Fruit fly (Drosophila melanogaster): ENCODE measurements around the gene alph.

alph gene

DNA sequence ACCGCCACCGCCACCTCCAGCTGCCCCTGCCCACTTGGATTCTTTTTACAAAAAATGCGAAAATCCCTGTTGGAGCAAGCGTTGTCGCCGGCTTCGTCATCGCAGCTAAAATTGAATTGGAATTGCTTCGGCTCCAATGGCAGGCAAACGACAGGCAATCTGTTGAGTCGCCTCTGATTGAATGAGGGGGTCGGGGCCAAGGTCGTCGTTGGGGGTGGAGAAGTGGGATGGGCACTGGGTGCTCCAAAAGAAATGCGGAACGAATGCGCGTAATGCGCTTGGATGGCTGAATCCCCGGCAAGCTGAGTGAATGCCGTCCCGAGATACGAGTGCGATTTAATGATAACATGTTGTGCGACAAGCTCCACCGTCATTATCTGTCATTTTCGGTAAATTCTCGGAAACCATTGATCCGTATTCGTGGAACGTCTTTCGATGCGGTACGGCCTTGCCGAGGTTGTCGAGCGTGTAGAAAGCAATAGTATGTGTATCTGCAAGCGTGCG is 26.1 kb downstream of the alph start:
- no peak for TF ChIP-seq sv (GFP tag; optimal IDR thresholded peaks at IDR 0.05)
- TF ChIP-seq Dif (GFP tag; optimal IDR thresholded peaks at IDR 0.05; ENCODE audit: partially characterized antibody), result no peak
- TF ChIP-seq brk (GFP tag; optimal IDR thresholded peaks at IDR 0.05), result no peak
- TF ChIP-seq Rel (GFP tag; optimal IDR thresholded peaks at IDR 0.05), result no peak
- peak; percentile 66 for TF ChIP-seq Rel (tag; optimal IDR thresholded peaks at IDR 0.05)

DNA sequence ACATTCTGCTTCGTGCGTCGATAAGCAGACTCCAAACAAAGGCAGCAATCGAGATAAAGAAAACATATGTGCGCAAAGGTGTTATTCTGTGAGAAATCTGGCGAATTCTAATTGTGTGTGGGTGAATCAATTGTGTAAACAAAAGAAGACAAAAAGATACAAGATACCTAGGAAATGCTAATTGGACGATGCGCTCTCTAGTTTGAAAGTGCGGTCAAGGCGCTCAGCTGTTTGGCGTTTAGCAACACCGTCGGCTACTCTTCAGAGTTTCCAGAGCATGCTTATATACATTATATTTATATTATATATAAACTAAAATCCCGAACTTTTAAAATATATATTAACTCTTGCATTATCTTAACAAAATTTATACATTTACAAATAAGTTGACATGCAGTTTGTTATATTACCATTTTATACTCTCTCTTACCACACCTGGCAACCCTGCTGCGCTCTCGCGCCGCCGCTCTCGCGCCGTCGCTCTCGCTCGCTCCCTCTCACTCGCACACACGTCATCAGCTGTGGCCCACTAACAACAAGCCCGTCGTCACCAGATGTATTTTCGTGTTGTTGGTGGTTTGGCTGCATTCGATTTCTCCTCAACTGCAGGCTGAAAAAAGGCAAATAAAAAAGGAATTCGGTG is 27.0 kb downstream of the alph start, which contains the start of gene CG1907:
Gene CG1907, plus strand, starts transcription at position 551 of the 643 bp plus-strand sequence.
- peak; percentile 97 for TF ChIP-seq OdsH (GFP tag; optimal IDR thresholded peaks at IDR 0.05)
- peak; percentile 97 for TF ChIP-seq rgr (GFP tag; optimal IDR thresholded peaks at IDR 0.05)
- TF ChIP-seq Myc (optimal IDR thresholded peaks at IDR 0.05), result no peak
- no peak for TF ChIP-seq N (GFP tag; optimal IDR thresholded peaks at IDR 0.05)
- TF ChIP-seq brk (GFP tag; optimal IDR thresholded peaks at IDR 0.05), result peak; percentile 89
- TF ChIP-seq foxo (GFP tag; optimal IDR thresholded peaks at IDR 0.05), result peak; percentile 28 to 99
- peak; percentile 81 for TF ChIP-seq CG32264 (GFP tag; optimal IDR thresholded peaks at IDR 0.05)
- peak; percentile 94 for TF ChIP-seq sage (GFP tag; optimal IDR thresholded peaks at IDR 0.05)
- peak; percentile 94 for TF ChIP-seq Rel (GFP tag; optimal IDR thresholded peaks at IDR 0.05)
- peak; percentile 88 for TF ChIP-seq Rel (tag; optimal IDR thresholded peaks at IDR 0.05)
- TF ChIP-seq pan (optimal IDR thresholded peaks at IDR 0.05), result no peak
- TF ChIP-seq tai (GFP tag; optimal IDR thresholded peaks at IDR 0.05), result peak; percentile 76
- TF ChIP-seq Mio (GFP tag; optimal IDR thresholded peaks at IDR 0.05), result peak; percentile 11
- TF ChIP-seq Dif (GFP tag; optimal IDR thresholded peaks at IDR 0.05; ENCODE audit: partially characterized antibody), result peak; percentile 13
- peak; percentile 97 for TF ChIP-seq Sp1 (GFP tag; optimal IDR thresholded peaks at IDR 0.05)
- TF ChIP-seq lola (GFP tag; optimal IDR thresholded peaks at IDR 0.05), result no peak
- TF ChIP-seq psq (GFP tag; optimal IDR thresholded peaks at IDR 0.05), result peak; percentile 95
- peak; percentile 92 for TF ChIP-seq br (GFP tag; optimal IDR thresholded peaks at IDR 0.05)
- peak; percentile 72 for TF ChIP-seq woc (GFP tag; optimal IDR thresholded peaks at IDR 0.05)
- TF ChIP-seq Hr78 (GFP tag; optimal IDR thresholded peaks at IDR 0.05), result no peak
- peak; percentile 93 for TF ChIP-seq fru (GFP tag; optimal IDR thresholded peaks at IDR 0.05)
- TF ChIP-seq dsf (GFP tag; optimal IDR thresholded peaks at IDR 0.05; ENCODE audit: borderline replicate concordance), result peak; percentile 57
- TF ChIP-seq jim (GFP tag; optimal IDR thresholded peaks at IDR 0.05), result no peak
- TF ChIP-seq Abd-B (GFP tag; optimal IDR thresholded peaks at IDR 0.05), result no peak
- no peak for TF ChIP-seq Vsx2 (GFP tag; optimal IDR thresholded peaks at IDR 0.05; ENCODE audit: partially characterized antibody)
- TF ChIP-seq dmrt93B (GFP tag; optimal IDR thresholded peaks at IDR 0.05), result peak; percentile 98
- peak; percentile 61 for TF ChIP-seq CrebA (GFP tag; optimal IDR thresholded peaks at IDR 0.05; ENCODE audit: borderline replicate concordance)
- TF ChIP-seq usp (GFP tag; optimal IDR thresholded peaks at IDR 0.05), result no peak
- TF ChIP-seq GATAd (GFP tag; optimal IDR thresholded peaks at IDR 0.05), result peak; percentile 82
- TF ChIP-seq dl (GFP tag; optimal IDR thresholded peaks at IDR 0.05; ENCODE audit: insufficient read depth in 1 of 2, partially characterized antibody in 2 of 2), result no peak
- peak; percentile 98 for TF ChIP-seq CG9705 (GFP tag; optimal IDR thresholded peaks at IDR 0.05)
- TF ChIP-seq HLH106 (tag; optimal IDR thresholded peaks at IDR 0.05), result peak; percentile 99
- TF ChIP-seq h (GFP tag; optimal IDR thresholded peaks at IDR 0.05), result peak; percentile 97
- TF ChIP-seq ey (GFP tag; optimal IDR thresholded peaks at IDR 0.05), result peak; percentile 88
- TF ChIP-seq Hr83 (GFP tag; optimal IDR thresholded peaks at IDR 0.05; ENCODE audit: poor library complexity, severe bottlenecking), result peak; percentile 19
- peak; percentile 78 for TF ChIP-seq Dfd (GFP tag; optimal IDR thresholded peaks at IDR 0.05)
- TF ChIP-seq Hnf4 (GFP tag; optimal IDR thresholded peaks at IDR 0.05), result peak; percentile 94
- peak; percentile 69 for TF ChIP-seq Jra (GFP tag; optimal IDR thresholded peaks at IDR 0.05)
- peak; percentile 91 for TF ChIP-seq sv (GFP tag; optimal IDR thresholded peaks at IDR 0.05)

Data from whole organism, wandering third instar larva.